Worm (Caenorhabditis elegans) whole organism, young adult: ENCODE measurements around the gene snap-29.
A peak's percentile ranks its signal among the peaks of the same experiment; 100 is the strongest.

Experiments used
- B0019.2 ChIP-seq: fragments of 200-800 bp; sonication (Bioruptor generic); conservative IDR thresholded peaks from 2 replicates; pipeline ENCODE4 v1.3.6; 2022; ENCODE audit warnings: missing genetic modification reagents, missing genetic modification characterization, missing compliant biosample characterization
- B0336.3 ChIP-seq: fragments of 200-800 bp; sonication (Bioruptor generic); IDR thresholded peaks from 2 replicates; pipeline ENCODE4 v1.3.6; 2022; ENCODE audit warnings: missing genetic modification characterization, missing compliant biosample characterization
- C17E4.6 ChIP-seq: fragments of 200-800 bp; sonication (Bioruptor generic); IDR thresholded peaks from 2 replicates; pipeline ENCODE4 v1.3.6; 2022; ENCODE audit warnings: missing genetic modification reagents, missing genetic modification characterization, missing compliant biosample characterization
- D2030.7 ChIP-seq: fragments of 200-800 bp; sonication (Bioruptor generic); IDR thresholded peaks from 2 replicates; pipeline ENCODE4 v1.3.6; 2022; ENCODE audit warnings: missing genetic modification reagents, missing genetic modification characterization, missing compliant biosample characterization
- F33H1.4 ChIP-seq: fragments of 200-800 bp; sonication (Bioruptor generic); IDR thresholded peaks from 2 replicates; pipeline ENCODE4 v1.3.6; 2022; ENCODE audit warnings: missing genetic modification reagents, missing genetic modification characterization, missing compliant biosample characterization
- F49E8.2 ChIP-seq: sonication (generic microtip); optimal IDR thresholded peaks from 3 replicates; lab custom pipeline; 2017; ENCODE audit warnings: missing genetic modification characterization, mild to moderate bottlenecking, missing compliant biosample characterization, antibody characterized with exemption, moderate library complexity; ENCODE audit not compliant: insufficient read depth
- K11D2.4 ChIP-seq: fragments of 200-800 bp; sonication (Bioruptor generic); IDR thresholded peaks from 2 replicates; pipeline ENCODE4 v1.3.6; 2022; ENCODE audit warnings: missing genetic modification reagents, missing genetic modification characterization, missing compliant biosample characterization
- Y79H2A.3 ChIP-seq: fragments of 200-800 bp; sonication (Bioruptor generic); conservative IDR thresholded peaks from 2 replicates; pipeline ENCODE4 v1.3.6; 2022; ENCODE audit warnings: missing genetic modification reagents, missing genetic modification characterization, missing compliant biosample characterization
- aptf-3 ChIP-seq: fragments of 200-800 bp; sonication (Bioruptor generic); IDR thresholded peaks from 2 replicates; pipeline ENCODE4 v1.3.6; 2022; ENCODE audit warnings: missing genetic modification characterization, missing compliant biosample characterization
- attf-5 ChIP-seq: fragments of 200-800 bp; sonication (Bioruptor generic); optimal IDR thresholded peaks from 2 replicates; lab custom pipeline; 2018; ENCODE audit warnings: mild to moderate bottlenecking, missing genetic modification characterization, missing compliant biosample characterization
- ceh-91 ChIP-seq: fragments of 200-800 bp; sonication (Bioruptor generic); IDR thresholded peaks from 2 replicates; pipeline ENCODE4 v1.3.6; 2022; ENCODE audit warnings: missing genetic modification reagents, missing genetic modification characterization, missing compliant biosample characterization
- dox-1 ChIP-seq: fragments of 200-800 bp; sonication (Bioruptor generic); IDR thresholded peaks from 2 replicates; pipeline ENCODE4 v1.3.6; 2022; ENCODE audit warnings: missing genetic modification reagents, missing genetic modification characterization, missing compliant biosample characterization
- dpl-1 ChIP-seq: fragments of 150-350 bp; optimal IDR thresholded peaks from 2 replicates; lab custom pipeline; 2014; ENCODE audit warnings: missing biosample characterization, missing genetic modification reagents, missing genetic modification characterization
- egl-44 ChIP-seq: fragments of 200-800 bp; sonication (Bioruptor generic); IDR thresholded peaks from 2 replicates; pipeline ENCODE4 v1.3.6; 2022; ENCODE audit warnings: missing genetic modification reagents, missing genetic modification characterization, missing compliant biosample characterization
- egrh-3 ChIP-seq: fragments of 200-800 bp; sonication (Bioruptor generic); IDR thresholded peaks from 2 replicates; pipeline ENCODE4 v1.3.6; 2022; ENCODE audit warnings: missing genetic modification reagents, missing genetic modification characterization, missing compliant biosample characterization
- fkh-3 ChIP-seq: sonication (generic microtip); optimal IDR thresholded peaks from 2 replicates; lab custom pipeline; 2016; ENCODE audit warnings: mild to moderate bottlenecking, missing genetic modification characterization, missing compliant biosample characterization
- hlh-12 ChIP-seq: sonication (generic microtip); optimal IDR thresholded peaks from 2 replicates; lab custom pipeline; 2016; ENCODE audit warnings: missing genetic modification characterization, missing compliant biosample characterization
- hlh-26 ChIP-seq: fragments of 200-800 bp; sonication (Bioruptor generic); conservative IDR thresholded peaks from 2 replicates; pipeline ENCODE4 v1.3.6; 2022; ENCODE audit warnings: missing genetic modification reagents, missing genetic modification characterization, missing compliant biosample characterization
- lin-26 ChIP-seq: fragments of 200-800 bp; sonication (Bioruptor generic); IDR thresholded peaks from 2 replicates; pipeline ENCODE4 v1.3.6; 2022; ENCODE audit warnings: missing genetic modification reagents, missing genetic modification characterization, missing compliant biosample characterization
- lin-54 ChIP-seq: fragments of 200-800 bp; sonication (Bioruptor generic); optimal IDR thresholded peaks from 2 replicates; lab custom pipeline; 2018; ENCODE audit warnings: mild to moderate bottlenecking, missing genetic modification characterization, missing compliant biosample characterization
- lsl-1 ChIP-seq: fragments of 200-800 bp; sonication (Bioruptor generic); optimal IDR thresholded peaks from 2 replicates; lab custom pipeline; 2018; ENCODE audit warnings: mild to moderate bottlenecking, missing genetic modification characterization, moderate library complexity, missing compliant biosample characterization
- madf-6 ChIP-seq: fragments of 200-800 bp; sonication (Bioruptor generic); IDR thresholded peaks from 2 replicates; pipeline ENCODE4 v1.3.6; 2022; ENCODE audit warnings: missing genetic modification reagents, missing genetic modification characterization, missing compliant biosample characterization
- madf-8 ChIP-seq: fragments of 200-800 bp; sonication (Bioruptor generic); conservative IDR thresholded peaks from 2 replicates; pipeline ENCODE4 v1.3.6; 2022; ENCODE audit warnings: missing genetic modification reagents, missing genetic modification characterization, missing compliant biosample characterization
- mel-28 ChIP-seq: sonication (generic microtip); optimal IDR thresholded peaks from 2 replicates; lab custom pipeline; 2016; ENCODE audit warnings: borderline replicate concordance, mild to moderate bottlenecking, missing genetic modification characterization, missing compliant biosample characterization
- nhr-120 ChIP-seq: fragments of 200-800 bp; sonication (Bioruptor generic); IDR thresholded peaks from 2 replicates; pipeline ENCODE4 v1.3.6; 2022; ENCODE audit warnings: missing genetic modification characterization, missing compliant biosample characterization
- nhr-27 ChIP-seq: fragments of 200-800 bp; sonication (Bioruptor generic); optimal IDR thresholded peaks from 2 replicates; lab custom pipeline; 2018; ENCODE audit warnings: mild to moderate bottlenecking, missing genetic modification characterization, moderate library complexity, missing compliant biosample characterization
- nhr-80 ChIP-seq: sonication (generic microtip); optimal IDR thresholded peaks from 2 replicates; lab custom pipeline; 2016; ENCODE audit warnings: missing genetic modification characterization, missing compliant biosample characterization
- snpc-1.1 ChIP-seq: sonication (generic microtip); optimal IDR thresholded peaks from 2 replicates; lab custom pipeline; 2017; ENCODE audit warnings: missing genetic modification characterization, mild to moderate bottlenecking, missing compliant biosample characterization, antibody characterized with exemption, moderate library complexity, missing genotype, missing genetic modification reagents; ENCODE audit not compliant: insufficient read depth
- snpc-1.3 ChIP-seq: sonication (generic microtip); optimal IDR thresholded peaks from 2 replicates; lab custom pipeline; 2017; ENCODE audit warnings: missing genetic modification characterization, mild to moderate bottlenecking, missing compliant biosample characterization, antibody characterized with exemption, moderate library complexity, missing genotype, missing genetic modification reagents; ENCODE audit not compliant: insufficient read depth
- tbp1 ChIP-seq: fragments of 200-800 bp; sonication (Bioruptor generic); optimal IDR thresholded peaks from 2 replicates; lab custom pipeline; 2018; ENCODE audit warnings: mild to moderate bottlenecking, missing genetic modification characterization, missing compliant biosample characterization
- unc-130 ChIP-seq: sonication (generic microtip); optimal IDR thresholded peaks from 2 replicates; lab custom pipeline; 2016; ENCODE audit warnings: missing genetic modification reagents, missing genetic modification characterization, missing compliant biosample characterization
- xnd-1 ChIP-seq: sonication (generic microtip); optimal IDR thresholded peaks from 2 replicates; lab custom pipeline; 2016; ENCODE audit warnings: missing genotype, missing genetic modification reagents, missing genetic modification characterization, missing compliant biosample characterization
- ztf-22 ChIP-seq: fragments of 200-800 bp; sonication (Bioruptor generic); optimal IDR thresholded peaks from 2 replicates; lab custom pipeline; 2018; ENCODE audit warnings: mild to moderate bottlenecking, missing genetic modification characterization, moderate library complexity, missing compliant biosample characterization
- ztf-25 ChIP-seq: fragments of 200-800 bp; sonication (Bioruptor generic); IDR thresholded peaks from 2 replicates; pipeline ENCODE4 v1.3.6; 2022; ENCODE audit warnings: missing genetic modification reagents, missing genetic modification characterization, missing compliant biosample characterization
- ztf-26 ChIP-seq: sonication (generic microtip); optimal IDR thresholded peaks from 2 replicates; lab custom pipeline; 2017; ENCODE audit warnings: missing genetic modification characterization, missing compliant biosample characterization

The snap-29 gene

DNA sequence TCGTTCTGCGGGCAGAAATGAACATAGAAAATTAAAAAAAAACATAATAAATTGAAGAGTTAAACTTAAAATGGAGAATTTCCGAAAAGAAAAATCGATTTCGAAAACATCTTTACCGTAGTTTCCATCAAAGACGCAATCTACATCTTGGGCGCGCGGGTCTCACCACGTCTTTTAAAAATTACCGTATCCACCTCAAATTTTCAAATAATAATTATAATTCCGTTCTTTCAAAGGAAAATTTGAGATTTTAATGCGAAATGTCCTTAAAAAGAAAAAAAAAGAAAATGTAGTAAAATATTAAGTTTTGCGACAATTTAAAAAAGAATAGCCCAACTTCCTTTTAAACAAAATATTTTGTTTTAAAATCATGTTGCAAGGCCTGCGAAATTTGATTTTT is 12.9 kb upstream of the snap-29 start:
- TF ChIP-seq F33H1.4 (GFP tag; lab: Robert Waterston, UW) (peak; percentile 84), lin-54 (GFP tag; lab: Kevin White, UChicago) (peak; percentile 51), D2030.7 (peak; percentile 23; the same call in 1 of the 2 replicates), hlh-26 (GFP tag; lab: Robert Waterston, UW) (no peak), lsl-1 (GFP tag; lab: Kevin White, UChicago) (peak; percentile 89), madf-8 (GFP tag; lab: Robert Waterston, UW) (0 out of 2 replicates have a peak, but pooled peaks have one; percentile 31), fkh-3 (tag; lab: Kevin White, UChicago) (no peak), C17E4.6 (GFP tag; lab: Robert Waterston, UW) (no peak), xnd-1 (tag; lab: Kevin White, UChicago) (peak; percentile 70), snpc-1.1 (tag; lab: Kevin White, UChicago) (no peak), hlh-12 (no peak), mel-28 (tag; lab: Kevin White, UChicago) (no peak), attf-5 (GFP tag; lab: Kevin White, UChicago) (no peak), lin-26 (GFP tag; lab: Robert Waterston, UW) (no peak), B0019.2 (GFP tag; lab: Robert Waterston, UW) (no peak), tbp1 (GFP tag; lab: Kevin White, UChicago) (peak; percentile 17), egl-44 (GFP tag; lab: Robert Waterston, UW) (no peak), ceh-91 (GFP tag; lab: Robert Waterston, UW) (peak; percentile 36; the same call in 1 of the 2 replicates), snpc-1.3 (tag; lab: Kevin White, UChicago) (peak; percentile 51), madf-6 (GFP tag; lab: Robert Waterston, UW) (peak; percentile 80), nhr-120 (GFP tag; lab: Robert Waterston, UW) (no peak), ztf-26 (tag; lab: Kevin White, UChicago) (no peak), B0336.3 (GFP tag; lab: Robert Waterston, UW) (no peak), ztf-22 (GFP tag; lab: Kevin White, UChicago) (no peak), F49E8.2 (peak; percentile 3)

DNA sequence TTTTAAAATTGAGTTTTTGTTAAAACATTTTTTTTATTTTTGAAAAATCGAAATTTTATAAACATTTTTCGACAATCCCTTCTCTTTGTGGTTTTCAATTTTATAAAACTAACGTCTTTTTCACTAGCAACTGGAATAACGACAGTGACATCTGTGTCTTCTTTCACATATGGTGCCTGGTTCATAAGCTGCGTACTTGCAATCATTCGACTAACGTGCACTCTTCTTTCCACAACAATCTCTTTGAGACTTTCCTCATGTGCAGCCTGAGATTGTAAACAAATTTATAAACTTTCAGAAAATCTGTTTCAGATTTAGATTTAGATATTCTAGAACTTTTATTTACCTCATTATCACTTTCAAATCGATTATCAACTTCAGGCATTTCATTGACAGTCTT is 11.0 kb upstream of the snap-29 start:
- TF ChIP-seq B0336.3 (GFP tag; lab: Robert Waterston, UW): no peak
- TF ChIP-seq dpl-1 (GFP tag; lab: Kevin White, UChicago): no peak

ce11 chrIII:8766467-8766866 is 9.6 kb upstream of the snap-29 start:
- no peak for TF ChIP-seq B0336.3 (GFP tag; lab: Robert Waterston, UW)
- TF ChIP-seq dox-1 (GFP tag; lab: Robert Waterston, UW): no peak
- no peak for TF ChIP-seq egrh-3 (GFP tag; lab: Robert Waterston, UW)
- no peak for TF ChIP-seq ztf-25 (GFP tag; lab: Robert Waterston, UW)
- TF ChIP-seq K11D2.4 (GFP tag; lab: Robert Waterston, UW): no peak
- no peak for TF ChIP-seq unc-130
- no peak for TF ChIP-seq nhr-27
- no peak for TF ChIP-seq Y79H2A.3 (GFP tag; lab: Robert Waterston, UW)
- TF ChIP-seq aptf-3 (GFP tag; lab: Robert Waterston, UW): no peak
- TF ChIP-seq nhr-80 (tag; lab: Kevin White, UChicago): no peak
- TF ChIP-seq, all 124 proteins: peak for 0
